Worm (Caenorhabditis elegans): ENCODE results near the gene str-149.

str-149 gene

DNA sequence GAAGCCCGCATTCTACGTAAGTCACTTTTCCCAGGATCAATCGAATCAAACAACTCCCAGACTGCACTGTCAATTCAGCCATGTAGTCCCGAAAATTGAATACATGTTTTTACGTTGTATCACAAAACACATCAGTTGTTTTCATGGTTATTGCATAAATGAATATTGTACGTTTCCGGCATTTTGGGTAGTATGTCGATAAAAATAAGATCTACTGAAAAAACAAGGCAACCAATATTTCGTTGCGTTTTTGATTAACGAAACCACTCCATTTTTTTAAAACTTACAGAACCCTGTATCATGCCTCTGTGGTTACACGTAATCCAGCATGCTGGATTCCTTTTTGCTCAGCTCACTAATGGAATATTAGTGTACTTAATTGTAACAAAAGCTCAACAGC, at the start of gene str-149:
Gene str-149 (plus strand): TSS at position 301 of the 400 bp plus-strand sequence.
- TF ChIP-seq attf-5 (GFP tag; optimal IDR thresholded peaks at IDR 0.05), result no peak
- no peak for TF ChIP-seq F10E7.11 (tag; optimal IDR thresholded peaks at IDR 0.05)
- no peak for TF ChIP-seq repo-1 (tag; optimal IDR thresholded peaks at IDR 0.05)
- no peak for TF ChIP-seq hrde-1 (tag; optimal IDR thresholded peaks at IDR 0.05; ENCODE audit: borderline replicate concordance)

DNA sequence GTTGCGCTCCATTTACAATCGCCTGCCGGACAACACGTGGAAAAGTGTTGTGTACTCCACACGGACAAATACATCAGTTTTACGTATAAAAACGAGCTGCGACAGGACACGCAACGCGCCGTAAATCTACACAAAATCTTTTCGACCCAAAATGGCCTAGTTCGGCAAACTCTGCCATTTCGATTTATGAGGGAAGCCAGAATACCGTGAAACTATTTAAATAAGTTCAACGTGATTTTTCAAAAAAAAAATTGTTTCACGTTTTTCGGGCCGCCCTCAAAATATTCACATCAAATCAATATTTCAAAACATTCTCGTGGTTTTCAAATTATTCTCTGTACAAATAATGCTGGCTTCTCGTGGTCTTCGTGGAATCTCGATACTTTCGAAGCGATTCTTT, 46.4 kb upstream of the str-149 start, which contains the start of gene F36D3.8:
Gene F36D3.8 (plus strand): TSS at position 301 of the 400 bp plus-strand sequence.
- TF ChIP-seq ekl-4 (GFP tag; IDR thresholded peaks at IDR 0.05) (no peak), attf-6 (GFP tag; IDR thresholded peaks at IDR 0.05) (no peak), snpc-1.3 (tag; optimal IDR thresholded peaks at IDR 0.05; ENCODE audit: insufficient read depth) (no peak)

DNA sequence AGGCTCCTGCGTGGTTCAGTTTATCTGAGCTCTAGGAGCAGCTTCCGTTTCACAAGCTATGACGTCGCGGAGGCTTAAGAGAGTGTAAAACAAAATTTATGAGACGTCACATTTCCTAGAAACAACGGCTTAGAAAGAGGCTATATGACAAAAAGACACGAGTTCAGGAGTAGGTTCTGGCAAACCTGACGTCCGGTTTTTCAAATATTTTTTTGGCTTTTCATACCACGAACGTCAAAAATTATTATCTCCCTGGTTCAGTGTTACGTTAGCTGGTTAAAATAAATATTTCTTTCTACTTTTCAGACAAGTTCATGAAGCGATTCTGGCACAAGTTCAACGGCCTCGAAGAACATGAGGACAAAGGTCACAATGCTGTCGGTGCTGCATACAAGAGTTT, 45.5 kb upstream of the str-149 start, which contains the start of gene F36D3.16:
Gene F36D3.16 (plus strand): TSS at position 301 of the 400 bp plus-strand sequence.
- TF ChIP-seq ceh-27 (GFP tag; optimal IDR thresholded peaks at IDR 0.05), result no peak
- TF ChIP-seq Y53G8AR.9 (GFP tag; conservative IDR thresholded peaks at IDR 0.05), result no peak
- TF ChIP-seq snpc-1.3 (tag; optimal IDR thresholded peaks at IDR 0.05; ENCODE audit: insufficient read depth), result no peak
- TF ChIP-seq Y53F4B.3 (GFP tag; IDR thresholded peaks at IDR 0.05), result no peak
- TF ChIP-seq ama-1 (optimal IDR thresholded peaks at IDR 0.05), result no peak
- no peak for TF ChIP-seq ama-1 (GFP tag; optimal IDR thresholded peaks at IDR 0.05)
- TF ChIP-seq nfya-2 (GFP tag; IDR thresholded peaks at IDR 0.05), result no peak

DNA sequence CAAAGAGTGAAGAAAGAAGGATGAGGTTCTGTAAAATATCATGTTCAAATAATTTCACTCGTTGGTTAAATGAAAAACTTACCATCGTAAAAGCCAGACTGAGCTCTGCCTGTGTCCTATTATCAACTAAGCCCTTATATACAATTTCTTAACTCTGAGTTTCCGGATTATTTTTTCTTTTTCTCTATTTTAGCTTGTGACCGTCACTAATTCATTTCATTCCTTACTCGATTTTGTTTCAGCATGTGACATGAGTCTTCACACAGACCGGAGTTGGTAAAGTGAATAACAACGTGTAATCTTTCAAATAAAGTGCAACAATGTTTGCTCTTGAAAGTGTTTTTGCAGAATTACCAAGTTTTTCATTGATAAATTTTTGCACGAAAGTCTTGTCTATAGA, 39.3 kb upstream of the str-149 start, which contains the start of gene cpr-2:
Gene cpr-2 (minus strand): TSS at position 101 of the 400 bp plus-strand sequence.
- TF ChIP-seq hlh-12 (tag; optimal IDR thresholded peaks at IDR 0.05) (no peak), zfh-2 (GFP tag; conservative IDR thresholded peaks at IDR 0.05) (no peak), Y56A3A.18 (GFP tag; IDR thresholded peaks at IDR 0.05) (no peak), cebp-1 (GFP tag; IDR thresholded peaks at IDR 0.05) (no peak), cebp-1 (tag; optimal IDR thresholded peaks at IDR 0.05) (no peak), B0035.1 (tag; optimal IDR thresholded peaks at IDR 0.05) (no peak), madf-3 (GFP tag; IDR thresholded peaks at IDR 0.05) (no peak), C06A6.2 (GFP tag; conservative IDR thresholded peaks at IDR 0.05) (no peak), F49E8.2 (tag; optimal IDR thresholded peaks at IDR 0.05; ENCODE audit: insufficient read depth) (no peak), pha-4 (tag; optimal IDR thresholded peaks at IDR 0.05) (no peak), snpc-1.3 (tag; optimal IDR thresholded peaks at IDR 0.05; ENCODE audit: insufficient read depth) (no peak), mcd-1 (GFP tag; IDR thresholded peaks at IDR 0.05) (no peak), atf-7 (tag; optimal IDR thresholded peaks at IDR 0.05) (no peak), nhr-27 (tag; optimal IDR thresholded peaks at IDR 0.05) (no peak), lag-1 (GFP tag; IDR thresholded peaks at IDR 0.05) (no peak), dpff-1 (tag; optimal IDR thresholded peaks at IDR 0.05) (no peak), nfya-1 (tag; optimal IDR thresholded peaks at IDR 0.05; ENCODE audit: borderline replicate concordance, insufficient read depth) (no peak)

DNA sequence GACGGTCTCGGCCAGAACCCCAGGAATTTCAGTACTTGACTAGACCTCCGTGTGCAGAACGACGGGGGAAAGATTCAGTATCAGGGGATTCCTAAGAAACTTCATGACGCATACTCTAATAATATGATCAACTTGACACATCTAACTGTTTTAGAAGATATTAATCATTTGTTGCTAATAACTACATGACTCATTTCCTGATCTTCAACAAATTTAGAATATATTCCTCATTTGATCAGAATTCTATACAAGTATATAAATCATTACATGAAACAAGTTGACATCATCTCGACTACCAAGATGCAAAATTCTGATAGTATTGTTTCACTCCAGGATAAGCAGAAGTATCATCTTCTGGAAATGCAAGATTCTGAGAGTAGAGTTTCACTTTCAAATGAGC, 38.1 kb upstream of the str-149 start, which contains the start of gene Y32B12B.8:
Gene Y32B12B.8 (plus strand): TSS at position 301 of the 400 bp plus-strand sequence.
- TF ChIP-seq hsf-1 (GFP tag; IDR thresholded peaks at IDR 0.05), result no peak
- no peak for TF ChIP-seq T07F8.4 (tag; optimal IDR thresholded peaks at IDR 0.05)
- TF ChIP-seq ztf-25 (GFP tag; IDR thresholded peaks at IDR 0.05), result no peak
- no peak for TF ChIP-seq madf-8 (GFP tag; conservative IDR thresholded peaks at IDR 0.05)
- TF ChIP-seq sptf-2 (GFP tag; optimal IDR thresholded peaks at IDR 0.05), result no peak
- TF ChIP-seq F23B12.7 (tag; optimal IDR thresholded peaks at IDR 0.05; ENCODE audit: insufficient read depth), result no peak
- no peak for TF ChIP-seq Y53F4B.3 (GFP tag; IDR thresholded peaks at IDR 0.05)
- no peak for TF ChIP-seq dpl-1 (GFP tag; optimal IDR thresholded peaks at IDR 0.05)
- no peak for TF ChIP-seq ceh-27 (GFP tag; optimal IDR thresholded peaks at IDR 0.05)
- TF ChIP-seq B0261.1 (tag; optimal IDR thresholded peaks at IDR 0.05), result no peak

Measured in whole organism, young adult.